Fruit fly (Drosophila melanogaster) S2 (cell line): ENCODE data around the gene Edem2.

Experiments
- CG8478 ChIP-seq: fragments of >200 bp; optimal IDR thresholded peaks from 2 replicates; lab custom pipeline; 2018
- CTCF ChIP-seq, 2 experiments: fragments of >200 bp; optimal IDR thresholded peaks; 2 replicates each; lab custom pipeline; 2018

- TF ChIP-seq CG8478 (lab: Kevin White, UChicago) (no peak), CTCF (optimal IDR thresholded peaks at IDR 0.05; lab: Kevin White, UChicago) (no peak)
Measured at dm6 chr2L:13191894-13192293, at the start of gene Edem2, which contains the start of gene CG16974.
